Fruit fly (Drosophila melanogaster): ENCODE measurements around the gene CG34437.

The CG34437 gene

dm6 chr3R:28326150-28326965 lies 42.8 kb downstream of the CG34437 start (continued):
- TF ChIP-seq org-1 (GFP tag; optimal IDR thresholded peaks at IDR 0.05) = peak; percentile 99
- peak in 1 of 2 experiments; percentile 99 for TF ChIP-seq Eip74EF (GFP tag; optimal IDR thresholded peaks at IDR 0.05)
- peak; percentile 96 for TF ChIP-seq trem (tag; optimal IDR thresholded peaks at IDR 0.05)
- no peak for TF ChIP-seq crol (GFP tag; IDR thresholded peaks at IDR 0.05)
- peak; percentile 100 for TF ChIP-seq zfh2 (GFP tag; optimal IDR thresholded peaks at IDR 0.05)
- TF ChIP-seq toy (GFP tag; IDR thresholded peaks at IDR 0.05) = no peak
- no peak for TF ChIP-seq fru (optimal IDR thresholded peaks at IDR 0.05)
- no peak for TF ChIP-seq CG31441 (GFP tag; IDR thresholded peaks at IDR 0.05)
- TF ChIP-seq ftz-f1 (GFP tag; optimal IDR thresholded peaks at IDR 0.05) = peak; percentile 96
- TF ChIP-seq CG2875 (GFP tag; optimal IDR thresholded peaks at IDR 0.05) = peak; percentile 98
- peak; percentile 99 for TF ChIP-seq CG1233 (GFP tag; optimal IDR thresholded peaks at IDR 0.05)
- TF ChIP-seq CG7786 (GFP tag; optimal IDR thresholded peaks at IDR 0.05) = peak; percentile 100
- peak; percentile 84 for TF ChIP-seq Sry-δ (GFP tag; optimal IDR thresholded peaks at IDR 0.05)
- peak; percentile 90 for TF ChIP-seq CG15479 (GFP tag; optimal IDR thresholded peaks at IDR 0.05)
- TF ChIP-seq kay (GFP tag; optimal IDR thresholded peaks at IDR 0.05) = peak; percentile 98
- TF ChIP-seq btn (GFP tag; optimal IDR thresholded peaks at IDR 0.05) = peak; percentile 99
- TF ChIP-seq CG16779 (GFP tag; IDR thresholded peaks at IDR 0.05) = no peak
- no peak for TF ChIP-seq sisA (GFP tag; IDR thresholded peaks at IDR 0.05)
- TF ChIP-seq fd102C (GFP tag; optimal IDR thresholded peaks at IDR 0.05) = peak; percentile 96
- TF ChIP-seq ATbp (GFP tag; optimal IDR thresholded peaks at IDR 0.05) = peak; percentile 99
- TF ChIP-seq fd3F (GFP tag; optimal IDR thresholded peaks at IDR 0.05) = peak; percentile 99
- TF ChIP-seq amos (GFP tag; IDR thresholded peaks at IDR 0.05; ENCODE audit: partially characterized antibody) = no peak
- peak; percentile 100 for TF ChIP-seq sens (GFP tag)
- no peak for TF ChIP-seq CG8765 (GFP tag; IDR thresholded peaks at IDR 0.05)
- TF ChIP-seq tx (GFP tag; optimal IDR thresholded peaks at IDR 0.05) = peak; percentile 100
- no peak for TF ChIP-seq Dref (GFP tag; IDR thresholded peaks at IDR 0.05)
- peak; percentile 99 for TF ChIP-seq CG4424 (GFP tag; optimal IDR thresholded peaks at IDR 0.05)
- TF ChIP-seq jumu (GFP tag; optimal IDR thresholded peaks at IDR 0.05) = peak; percentile 100
- TF ChIP-seq CG10565 (GFP tag; optimal IDR thresholded peaks at IDR 0.05) = peak; percentile 95
- no peak for TF ChIP-seq Oaz (GFP tag; IDR thresholded peaks at IDR 0.05)
- peak; percentile 44 for TF ChIP-seq pzg (GFP tag; optimal IDR thresholded peaks at IDR 0.05)
- peak; percentile 99 for TF ChIP-seq Ssrp (tag; optimal IDR thresholded peaks at IDR 0.05)
- peak; percentile 99 for TF ChIP-seq CG8290 (GFP tag; optimal IDR thresholded peaks at IDR 0.05)
- peak; percentile 94 to 99 for TF ChIP-seq CG8290 (tag; optimal IDR thresholded peaks at IDR 0.05)
- no peak for TF ChIP-seq Lim3 (GFP tag; IDR thresholded peaks at IDR 0.05)
- TF ChIP-seq CG11723 (GFP tag; optimal IDR thresholded peaks at IDR 0.05) = peak; percentile 99
- peak; percentile 99 for TF ChIP-seq YL-1 (GFP tag; optimal IDR thresholded peaks at IDR 0.05)
- TF ChIP-seq MTF-1 (GFP tag; optimal IDR thresholded peaks at IDR 0.05; ENCODE audit: borderline replicate concordance) = peak; percentile 98
- TF ChIP-seq dmrt99B (tag; optimal IDR thresholded peaks at IDR 0.05) = peak; percentile 99
- peak; percentile 100 for TF ChIP-seq CG10209 (GFP tag; optimal IDR thresholded peaks at IDR 0.05)
- peak; percentile 97 for TF ChIP-seq onecut (GFP tag; IDR thresholded peaks at IDR 0.05)
- TF ChIP-seq CG15696 (tag; optimal IDR thresholded peaks at IDR 0.05) = peak; percentile 98
- TF ChIP-seq Tbp (GFP tag; optimal IDR thresholded peaks at IDR 0.05) = no peak
- no peak for TF ChIP-seq Ravus (GFP tag; IDR thresholded peaks at IDR 0.05)
- peak; percentile 99 for TF ChIP-seq Asciz (GFP tag; optimal IDR thresholded peaks at IDR 0.05)
- peak; percentile 99 for TF ChIP-seq CG9609 (GFP tag; optimal IDR thresholded peaks at IDR 0.05)
- no peak for TF ChIP-seq cas (GFP tag; IDR thresholded peaks at IDR 0.05)
- peak; percentile 99 for TF ChIP-seq CG33213 (GFP tag; optimal IDR thresholded peaks at IDR 0.05)
- TF ChIP-seq CG7928 (GFP tag; optimal IDR thresholded peaks at IDR 0.05) = peak; percentile 86
- peak; percentile 99 for TF ChIP-seq CG34376 (GFP tag; optimal IDR thresholded peaks at IDR 0.05)

Measured in whole organism, embryonic.